Fruit fly (Drosophila melanogaster) Kc167 (cell line): ENCODE results near the gene AP-2alpha.

Experiments
- Myc ChIP-seq: fragments of >200 bp; optimal IDR thresholded peaks from 2 replicates; lab custom pipeline; 2017; ENCODE audit warnings: missing external identifiers
- Sin3A ChIP-seq: fragments of >200 bp; optimal IDR thresholded peaks from 2 replicates; lab custom pipeline; 2018; ENCODE audit warnings: missing external identifiers
- psq ChIP-seq: fragments of >200 bp; optimal IDR thresholded peaks from 2 replicates; lab custom pipeline; 2017; ENCODE audit warnings: missing external identifiers

dm6 chr2L:432119-432518 lies 17.5 kb upstream of the AP-2alpha start:
- no peak for TF ChIP-seq psq (lab: Kevin White, UChicago)
- no peak for TF ChIP-seq Myc (lab: Kevin White, UChicago)
- no peak for TF ChIP-seq Sin3A (lab: Kevin White, UChicago)
